Fruit fly (Drosophila melanogaster): ENCODE data around the gene CG17294.
A peak's percentile ranks its signal among the peaks of the same experiment; 100 is the strongest.

CG17294 gene

DNA sequence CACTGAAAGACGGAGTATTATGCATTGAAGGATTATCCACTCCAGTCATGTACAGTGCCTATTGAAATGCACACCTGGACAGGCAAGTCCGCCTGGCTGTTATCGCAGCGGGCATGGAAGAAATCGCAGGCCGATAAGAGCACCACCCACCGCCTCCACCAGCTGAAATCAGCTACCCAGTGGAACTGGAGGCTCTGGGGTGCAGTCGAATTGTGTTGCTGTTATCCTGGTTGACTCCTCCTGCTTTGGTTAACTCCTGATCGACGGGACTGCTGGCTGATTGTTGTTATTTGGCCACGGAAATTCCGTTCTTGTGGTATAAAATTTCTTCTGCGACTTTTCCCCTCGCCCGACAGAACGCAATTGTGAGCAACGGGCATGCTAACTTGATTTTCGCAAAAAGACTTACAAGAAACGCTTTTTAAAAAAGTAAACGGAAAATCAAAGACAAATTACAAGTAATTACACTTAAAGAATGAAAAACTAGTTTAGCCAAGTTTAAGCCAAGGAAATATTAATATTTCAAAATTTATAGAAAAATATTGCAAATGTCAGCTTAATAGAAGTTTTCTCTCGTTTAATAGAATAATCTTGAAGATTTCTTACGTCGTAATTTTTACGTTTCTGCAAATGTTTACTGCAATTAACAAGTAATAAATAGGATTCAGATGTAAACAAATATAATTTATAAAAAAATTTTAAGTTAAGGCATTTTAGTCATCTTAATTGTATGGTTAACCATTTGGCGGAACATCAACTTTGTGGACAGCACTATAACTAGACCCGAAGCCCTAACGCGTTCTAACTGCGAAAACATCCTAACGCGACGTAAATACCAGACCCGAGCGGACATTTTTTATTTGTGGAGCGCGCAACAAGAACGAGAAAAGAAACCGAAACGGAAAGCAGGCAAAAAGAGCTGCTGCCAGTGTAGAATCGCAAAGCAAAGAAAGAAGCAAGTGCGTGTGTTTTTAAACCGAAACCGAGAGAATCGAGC lies 38.4 kb downstream of the CG17294 start, which contains the start of the genes CG13398 and Akap200 (continued):
- TF ChIP-seq Dref (GFP tag; IDR thresholded peaks at IDR 0.05) (0 out of 2 replicates have a peak, but pooled peaks have one; percentile 20), CG17385 (GFP tag; optimal IDR thresholded peaks at IDR 0.05) (peak; percentile 23), CG17912 (GFP tag; optimal IDR thresholded peaks at IDR 0.05) (peak; percentile 24), CG1832 (GFP tag; optimal IDR thresholded peaks at IDR 0.05) (no peak), CG6791 (GFP tag; IDR thresholded peaks at IDR 0.05; ENCODE audit: partially characterized antibody) (no peak), Myb (GFP tag; optimal IDR thresholded peaks at IDR 0.05) (peak; percentile 81), rib (GFP tag; IDR thresholded peaks at IDR 0.05) (no peak), ci (GFP tag; IDR thresholded peaks at IDR 0.05) (peak; percentile 49; the same call in 1 of the 3 replicates), NK7.1 (GFP tag; optimal IDR thresholded peaks at IDR 0.05) (no peak), sug (tag; optimal IDR thresholded peaks at IDR 0.05) (peak; percentile 14), prd (optimal IDR thresholded peaks at IDR 0.05) (no peak), prd (GFP tag; IDR thresholded peaks at IDR 0.05) (peak; percentile 47; the same call in 1 of the 3 replicates), CG13775 (GFP tag; optimal IDR thresholded peaks at IDR 0.05) (peak; percentile 59), CG10431 (GFP tag; optimal IDR thresholded peaks at IDR 0.05) (no peak), CG12071 (GFP tag; optimal IDR thresholded peaks at IDR 0.05) (no peak), jumu (GFP tag; optimal IDR thresholded peaks at IDR 0.05) (no peak), aop (GFP tag; IDR thresholded peaks at IDR 0.05) (no peak), CTCF (GFP tag; optimal IDR thresholded peaks at IDR 0.05) (no peak), seq (GFP tag; IDR thresholded peaks at IDR 0.05) (no peak), Blimp-1 (GFP tag; optimal IDR thresholded peaks at IDR 0.05) (peak; percentile 1), CG12219 (GFP tag; optimal IDR thresholded peaks at IDR 0.05) (no peak), CG12659 (GFP tag; optimal IDR thresholded peaks at IDR 0.05) (peak; percentile 55), H2.0 (GFP tag; IDR thresholded peaks at IDR 0.05) (no peak), Dp (GFP tag; optimal IDR thresholded peaks at IDR 0.05) (peak; percentile 49), CG34376 (GFP tag; optimal IDR thresholded peaks at IDR 0.05) (no peak), CG7928 (GFP tag; optimal IDR thresholded peaks at IDR 0.05) (peak; percentile 55), CG18262 (tag; optimal IDR thresholded peaks at IDR 0.05) (peak; percentile 46), gsb-n (tag; optimal IDR thresholded peaks at IDR 0.05) (peak; percentile 11), Neu2 (GFP tag; optimal IDR thresholded peaks at IDR 0.05; ENCODE audit: borderline replicate concordance) (no peak), CG18619 (GFP tag; optimal IDR thresholded peaks at IDR 0.05) (peak; percentile 4), salm (tag; optimal IDR thresholded peaks at IDR 0.05) (no peak), bsh (GFP tag; optimal IDR thresholded peaks at IDR 0.05) (no peak), Sox100B (GFP tag; optimal IDR thresholded peaks at IDR 0.05) (peak; percentile 44), dmrt11E (tag; optimal IDR thresholded peaks at IDR 0.05) (no peak), gem (tag; optimal IDR thresholded peaks at IDR 0.05) (no peak), CG17802 (tag; optimal IDR thresholded peaks at IDR 0.05) (no peak), CG32532 (GFP tag; IDR thresholded peaks at IDR 0.05) (no peak), Pdp1 (GFP tag; optimal IDR thresholded peaks at IDR 0.05) (peak in 1 of 2 experiments; percentile 32), CG4617 (GFP tag; optimal IDR thresholded peaks at IDR 0.05; ENCODE audit: borderline replicate concordance) (peak; percentile 72), CG16815 (GFP tag; optimal IDR thresholded peaks at IDR 0.05) (peak; percentile 33), HLHmδ (GFP tag; optimal IDR thresholded peaks at IDR 0.05) (peak; percentile 67), Gug (GFP tag; IDR thresholded peaks at IDR 0.05) (no peak), unpg (GFP tag; optimal IDR thresholded peaks at IDR 0.05) (no peak), Oli (tag; optimal IDR thresholded peaks at IDR 0.05) (no peak), klu (GFP tag; IDR thresholded peaks at IDR 0.05) (0 out of 2 replicates have a peak, but pooled peaks have one; percentile 23), Stat92E (GFP tag; optimal IDR thresholded peaks at IDR 0.05) (no peak), Meics (GFP tag; optimal IDR thresholded peaks at IDR 0.05) (peak; percentile 3), CG2116 (GFP tag; optimal IDR thresholded peaks at IDR 0.05) (peak; percentile 27)
